Worm (Caenorhabditis elegans): ENCODE results near the gene srd-51.

The srd-51 gene

DNA sequence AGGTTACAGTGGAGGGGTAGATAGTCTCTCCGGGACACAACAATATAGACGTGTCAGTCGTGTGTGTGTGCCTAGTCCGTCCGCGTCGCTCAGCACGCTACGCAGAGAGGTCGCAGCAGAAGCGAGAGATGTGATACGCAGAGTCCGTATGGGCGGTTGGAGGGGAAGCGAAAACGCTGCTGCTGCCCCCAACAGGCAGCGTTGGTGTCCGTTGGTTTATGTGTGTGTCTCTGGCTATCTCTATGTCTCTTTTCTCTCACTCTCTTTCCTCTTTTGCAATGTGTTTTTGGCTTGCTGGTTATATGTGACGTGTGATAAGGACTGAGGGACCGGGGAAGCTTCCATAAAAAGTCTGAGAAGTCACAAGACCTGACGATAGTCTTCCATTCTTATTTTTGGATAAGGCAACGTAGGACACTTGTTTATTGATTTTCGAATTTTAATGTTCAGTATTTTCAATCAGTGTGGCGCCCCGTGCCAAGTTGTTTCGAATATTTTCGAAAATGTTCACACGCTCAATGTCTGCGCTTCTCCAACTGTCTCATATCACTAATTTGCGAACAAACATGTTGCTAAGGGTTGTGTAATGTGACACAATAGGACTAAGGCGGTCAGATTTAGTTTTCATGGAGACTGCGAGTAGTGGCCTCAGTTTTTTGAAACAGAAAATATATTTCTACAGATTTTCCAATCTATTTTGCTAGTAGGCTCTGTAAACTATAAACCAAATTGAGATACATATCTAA is 42.8 kb upstream of the srd-51 start, which contains the start of gene pab-2 (continued):
- TF ChIP-seq dsc-1 (tag; optimal IDR thresholded peaks at IDR 0.05) (peak; percentile 21), jun-1 (tag; optimal IDR thresholded peaks at IDR 0.05) (peak; percentile 82), unc-62 (GFP tag; optimal IDR thresholded peaks at IDR 0.05) (no peak), ama-1 (optimal IDR thresholded peaks at IDR 0.05) (no peak), nhr-237 (tag; optimal IDR thresholded peaks at IDR 0.05) (no peak), nhr-47 (tag; optimal IDR thresholded peaks at IDR 0.05) (peak; percentile 78), efl-1 (optimal IDR thresholded peaks at IDR 0.05) (peak; percentile 36 to 48), efl-1 (GFP tag; optimal IDR thresholded peaks at IDR 0.05 in 1 of 2) (peak in 1 of 2 experiments; percentile 90), zag-1 (tag; optimal IDR thresholded peaks at IDR 0.05) (no peak), pax-3 (tag; optimal IDR thresholded peaks at IDR 0.05) (peak; percentile 28), nhr-11 (tag; optimal IDR thresholded peaks at IDR 0.05) (no peak), Y116A8C.19 (tag; optimal IDR thresholded peaks at IDR 0.05; ENCODE audit: borderline replicate concordance) (no peak), ceh-90 (tag; optimal IDR thresholded peaks at IDR 0.05) (no peak), mab-9 (GFP tag; IDR thresholded peaks at IDR 0.05) (0 out of 2 replicates have a peak, but pooled peaks have one; percentile 35), hlh-17 (GFP tag; optimal IDR thresholded peaks at IDR 0.05; ENCODE audit: borderline replicate concordance) (no peak), xbp-1 (tag; optimal IDR thresholded peaks at IDR 0.05) (peak; percentile 99), tbx-2 (tag; optimal IDR thresholded peaks at IDR 0.05) (peak; percentile 71), ceh-88 (GFP tag; IDR thresholded peaks at IDR 0.05) (no peak), egl-13 (tag; optimal IDR thresholded peaks at IDR 0.05) (peak; percentile 54), pqm-1 (tag; optimal IDR thresholded peaks at IDR 0.05) (no peak), pag-3 (tag; optimal IDR thresholded peaks at IDR 0.05; ENCODE audit: borderline replicate concordance, insufficient read depth) (no peak), snpc-4 (tag; optimal IDR thresholded peaks at IDR 0.05) (no peak), dpl-1 (GFP tag; optimal IDR thresholded peaks at IDR 0.05) (peak in 1 of 3 experiments; percentile 12), rnt-1 (tag; optimal IDR thresholded peaks at IDR 0.05) (peak; percentile 80), unc-30 (tag; optimal IDR thresholded peaks at IDR 0.05) (no peak), mep-1 (tag; optimal IDR thresholded peaks at IDR 0.05) (peak; percentile 69), nhr-77 (tag; optimal IDR thresholded peaks at IDR 0.05) (peak; percentile 72), swsn-7 (tag; optimal IDR thresholded peaks at IDR 0.05) (peak; percentile 70), F16B12.6 (tag; optimal IDR thresholded peaks at IDR 0.05) (no peak), ztf-11 (tag; optimal IDR thresholded peaks at IDR 0.05) (peak in 1 of 2 experiments; percentile 22), lin-35 (GFP tag; optimal IDR thresholded peaks at IDR 0.05) (peak; percentile 48 to 61), grh-1 (GFP tag; IDR thresholded peaks at IDR 0.05) (peak; percentile 43; the same call in 1 of the 2 replicates), efl-3 (GFP tag; optimal IDR thresholded peaks at IDR 0.05) (no peak), blmp-1 (tag; optimal IDR thresholded peaks at IDR 0.05) (peak; percentile 67), nhr-90 (tag; optimal IDR thresholded peaks at IDR 0.05; ENCODE audit: poor library complexity) (peak; percentile 83), aha-1 (tag; optimal IDR thresholded peaks at IDR 0.05) (no peak), ets-5 (GFP tag; IDR thresholded peaks at IDR 0.05) (no peak), nhr-84 (tag; optimal IDR thresholded peaks at IDR 0.05) (no peak), ceh-8 (GFP tag; optimal IDR thresholded peaks at IDR 0.05) (no peak), hpl-2 (GFP tag; optimal IDR thresholded peaks at IDR 0.05) (no peak), fos-1 (tag; optimal IDR thresholded peaks at IDR 0.05) (peak; percentile 53), vab-15 (tag; optimal IDR thresholded peaks at IDR 0.05) (no peak), unc-98 (GFP tag; IDR thresholded peaks at IDR 0.05) (no peak), elt-3 (tag; optimal IDR thresholded peaks at IDR 0.05) (peak in 3 of 6 experiments; percentile 32 to 44 (median 38)), nhr-76 (tag; optimal IDR thresholded peaks at IDR 0.05) (no peak), nhr-71 (tag; optimal IDR thresholded peaks at IDR 0.05) (peak; percentile 90), isw-1 (GFP tag; IDR thresholded peaks at IDR 0.05) (peak; percentile 9; the same call in 1 of the 2 replicates), C16A3.4 (tag; optimal IDR thresholded peaks at IDR 0.05) (peak; percentile 56), ceh-82 (tag; optimal IDR thresholded peaks at IDR 0.05) (peak; percentile 15 to 86 (median 76)), aly-2 (tag; optimal IDR thresholded peaks at IDR 0.05) (no peak), nhr-12 (tag; optimal IDR thresholded peaks at IDR 0.05) (no peak), nhr-19 (GFP tag; conservative IDR thresholded peaks at IDR 0.05) (peak; percentile 70)
